Fruit fly (Drosophila melanogaster) whole organism, embryonic: Measurements from ENCODE around the gene CG32440.

Experiments used
- BEAF-32 ChIP-seq: fragments of 200-800 bp; sonication (Bioruptor generic); optimal IDR thresholded peaks from 3 replicates; lab custom pipeline; 2017; ENCODE audit warnings: missing biosample characterization, missing genetic modification characterization, mild to moderate bottlenecking, moderate library complexity, missing genetic modification reagents
- CG12155 ChIP-seq: fragments of 200-800 bp; sonication (Bioruptor generic); optimal IDR thresholded peaks from 3 replicates; lab custom pipeline; 2016; ENCODE audit warnings: missing biosample characterization, missing genetic modification characterization
- CG12391 ChIP-seq: fragments of 200-800 bp; sonication (Bioruptor generic); optimal IDR thresholded peaks from 3 replicates; lab custom pipeline; 2018; ENCODE audit warnings: missing biosample characterization, mild to moderate bottlenecking, missing genetic modification characterization, moderate library complexity
- CG13287 ChIP-seq: fragments of 200-800 bp; sonication (Bioruptor generic); IDR thresholded peaks from 2 replicates; pipeline ENCODE4 v1.3.6; 2022; ENCODE audit warnings: missing biosample characterization, missing genetic modification characterization; ENCODE audit not compliant: partially characterized antibody
- CG13624 ChIP-seq: fragments of 200-800 bp; sonication (Bioruptor generic); optimal IDR thresholded peaks from 2 replicates; lab custom pipeline; 2016; ENCODE audit warnings: missing biosample characterization, missing genetic modification characterization
- CG14441 ChIP-seq: fragments of 200-800 bp; sonication (Bioruptor generic); IDR thresholded peaks from 2 replicates; pipeline ENCODE4 v1.3.6; 2022; ENCODE audit warnings: missing biosample characterization, missing genetic modification characterization
- CG14860 ChIP-seq: fragments of 200-800 bp; sonication (Bioruptor generic); IDR thresholded peaks from 3 replicates; pipeline ENCODE4 v1.3.6; 2022; ENCODE audit warnings: missing biosample characterization, missing genetic modification characterization; ENCODE audit not compliant: partially characterized antibody
- CG1603 ChIP-seq: fragments of 200-800 bp; sonication (Bioruptor generic); optimal IDR thresholded peaks from 2 replicates; lab custom pipeline; 2019; ENCODE audit warnings: missing biosample characterization, mild to moderate bottlenecking, missing genetic modification characterization, moderate library complexity
- CG17829 ChIP-seq: fragments of 200-800 bp; optimal IDR thresholded peaks from 2 replicates; lab custom pipeline; 2019; ENCODE audit warnings: missing biosample characterization, mild to moderate bottlenecking, missing genetic modification characterization, moderate library complexity
- CG30020 ChIP-seq: fragments of 200-800 bp; optimal IDR thresholded peaks from 2 replicates; lab custom pipeline; 2019; ENCODE audit warnings: missing biosample characterization, mild to moderate bottlenecking, missing genetic modification characterization, moderate library complexity
- CG4282 ChIP-seq: fragments of 200-800 bp; sonication (Bioruptor generic); optimal IDR thresholded peaks from 2 replicates; lab custom pipeline; 2016; ENCODE audit warnings: missing biosample characterization, missing genetic modification characterization
- CG6254 ChIP-seq: fragments of 200-800 bp; sonication (Bioruptor generic); optimal IDR thresholded peaks from 3 replicates; lab custom pipeline; 2017; ENCODE audit warnings: mild to moderate bottlenecking, missing biosample characterization, missing genetic modification reagents, missing genetic modification characterization
- CG6272 ChIP-seq: fragments of 200-800 bp; sonication (Bioruptor generic); IDR thresholded peaks from 2 replicates; pipeline ENCODE4 v1.3.6; 2022; ENCODE audit warnings: missing biosample characterization, missing genetic modification characterization
- CG6791 ChIP-seq: fragments of 200-800 bp; sonication (Bioruptor generic); IDR thresholded peaks from 3 replicates; pipeline ENCODE4 v1.3.6; 2022; ENCODE audit warnings: missing biosample characterization, missing genetic modification characterization; ENCODE audit not compliant: partially characterized antibody
- CG7556 ChIP-seq: fragments of 200-800 bp; sonication (Bioruptor generic); optimal IDR thresholded peaks from 2 replicates; lab custom pipeline; 2017; ENCODE audit warnings: missing biosample characterization, mild to moderate bottlenecking, missing genetic modification characterization
- CG9797 ChIP-seq: fragments of 200-800 bp; sonication (Bioruptor generic); optimal IDR thresholded peaks from 3 replicates; lab custom pipeline; 2018; ENCODE audit warnings: missing biosample characterization, mild to moderate bottlenecking, missing genetic modification characterization
- Chrac-16 ChIP-seq: fragments of 200-800 bp; sonication (Bioruptor generic); optimal IDR thresholded peaks from 3 replicates; lab custom pipeline; 2016; ENCODE audit warnings: missing biosample characterization, missing genetic modification characterization
- Dll ChIP-seq: fragments of 200-800 bp; sonication (Bioruptor generic); IDR thresholded peaks from 4 replicates; pipeline ENCODE4 v1.3.6; 2022; ENCODE audit warnings: missing biosample characterization, missing genetic modification characterization; ENCODE audit not compliant: partially characterized antibody
- MESR4 ChIP-seq: fragments of 200-800 bp; sonication (Bioruptor generic); optimal IDR thresholded peaks from 2 replicates; lab custom pipeline; 2018; ENCODE audit warnings: missing biosample characterization, mild to moderate bottlenecking, missing genetic modification characterization, moderate library complexity
- Nf-YC ChIP-seq: fragments of 200-800 bp; optimal IDR thresholded peaks from 3 replicates; lab custom pipeline; 2019; ENCODE audit warnings: missing biosample characterization, mild to moderate bottlenecking, missing genetic modification characterization, moderate library complexity
- Ssrp ChIP-seq: fragments of 200-800 bp; sonication (Bioruptor generic); optimal IDR thresholded peaks from 2 replicates; lab custom pipeline; 2018; ENCODE audit warnings: missing biosample characterization, mild to moderate bottlenecking, missing genetic modification characterization, moderate library complexity
- Xrp1 ChIP-seq: fragments of 200-800 bp; sonication (Bioruptor generic); IDR thresholded peaks from 2 replicates; pipeline ENCODE4 v1.3.6; 2022; ENCODE audit warnings: missing biosample characterization, missing genetic modification characterization
- amos ChIP-seq: fragments of 200-800 bp; sonication (Bioruptor generic); IDR thresholded peaks from 2 replicates; pipeline ENCODE4 v1.3.6; 2022; ENCODE audit warnings: missing biosample characterization, missing genetic modification characterization; ENCODE audit not compliant: partially characterized antibody
- cad ChIP-seq: fragments of >200 bp; optimal IDR thresholded peaks from 2 replicates; lab custom pipeline; 2017; ENCODE audit warnings: missing biosample characterization, missing genetic modification characterization
- chinmo ChIP-seq: fragments of 200-800 bp; sonication (Bioruptor generic); IDR thresholded peaks from 4 replicates; pipeline ENCODE4 v1.3.6; 2022; ENCODE audit warnings: missing biosample characterization, missing genetic modification characterization; ENCODE audit not compliant: partially characterized antibody
- dmrt99B ChIP-seq: fragments of 200-800 bp; sonication (Bioruptor generic); optimal IDR thresholded peaks from 2 replicates; lab custom pipeline; 2018; ENCODE audit warnings: missing biosample characterization, mild to moderate bottlenecking, missing genetic modification characterization, moderate library complexity
- lola ChIP-seq, 3 experiments: fragments of >200 bp in 2 of 3; fragments of 200-800 bp in 1 of 3; sonication (Bioruptor generic) in 1 of 3; optimal IDR thresholded peaks; 2 replicates each; lab custom pipeline; 2017 to 2019; ENCODE audit warnings: missing biosample characterization in 3 of 3, missing genetic modification characterization in 3 of 3, mild to moderate bottlenecking in 1 of 3, moderate library complexity in 1 of 3
- mirr ChIP-seq: fragments of 200-800 bp; sonication (Bioruptor generic); optimal IDR thresholded peaks from 3 replicates; lab custom pipeline; 2018; ENCODE audit warnings: missing biosample characterization, mild to moderate bottlenecking, missing genetic modification characterization
- mld ChIP-seq: fragments of 200-800 bp; sonication (Bioruptor generic); IDR thresholded peaks from 3 replicates; pipeline ENCODE4 v1.3.6; 2022; ENCODE audit warnings: missing biosample characterization, missing genetic modification characterization; ENCODE audit not compliant: partially characterized antibody
- peb ChIP-seq: fragments of 200-800 bp; sonication (Bioruptor generic); IDR thresholded peaks from 2 replicates; pipeline ENCODE4 v1.3.6; 2022; ENCODE audit warnings: missing biosample characterization, missing genetic modification characterization
- pho ChIP-seq: fragments of 200-800 bp; sonication (Bioruptor generic); optimal IDR thresholded peaks from 2 replicates; lab custom pipeline; 2016; ENCODE audit warnings: missing biosample characterization, missing genetic modification characterization
- sima ChIP-seq: fragments of 200-800 bp; sonication (Bioruptor generic); optimal IDR thresholded peaks from 2 replicates; lab custom pipeline; 2016; ENCODE audit warnings: missing biosample characterization, missing genetic modification characterization
- slp2 ChIP-seq: fragments of 200-800 bp; sonication (Bioruptor generic); optimal IDR thresholded peaks from 2 replicates; lab custom pipeline; 2016; ENCODE audit warnings: missing biosample characterization, missing genetic modification characterization
- ssp ChIP-seq: fragments of 200-800 bp; sonication (Bioruptor generic); IDR thresholded peaks from 2 replicates; pipeline ENCODE4 v1.3.6; 2022; ENCODE audit warnings: missing biosample characterization, missing genetic modification characterization
- sug ChIP-seq: fragments of 200-800 bp; optimal IDR thresholded peaks from 2 replicates; lab custom pipeline; 2019; ENCODE audit warnings: missing biosample characterization, mild to moderate bottlenecking, missing genetic modification characterization, moderate library complexity
- twi ChIP-seq: fragments of 200-800 bp; optimal IDR thresholded peaks from 2 replicates; lab custom pipeline; 2019; ENCODE audit warnings: missing biosample characterization, mild to moderate bottlenecking, missing genetic modification characterization, moderate library complexity
- wdn ChIP-seq: fragments of 200-800 bp; sonication (Bioruptor generic); IDR thresholded peaks from 2 replicates; pipeline ENCODE4 v1.3.6; 2022; ENCODE audit warnings: missing biosample characterization, missing genetic modification characterization
- zfh2 ChIP-seq: fragments of 200-800 bp; sonication (Bioruptor generic); optimal IDR thresholded peaks from 2 replicates; lab custom pipeline; 2016; ENCODE audit warnings: missing biosample characterization, missing genetic modification characterization

Gene CG32440

dm6 chr3L:21317416-21318259 is 42.3 kb upstream of the CG32440 start, which contains the start of gene Pc (continued):
- TF ChIP-seq CG12391 (tag; lab: Kevin White, UChicago): no peak
- peak; percentile 29; the same call in 1 of the 2 replicates for TF ChIP-seq CG6272 (GFP tag; lab: Robert Waterston, UW)
- TF ChIP-seq CG4282: peak; percentile 40
- peak; percentile 40 for TF ChIP-seq cad (GFP tag; lab: Kevin White, UChicago)
- peak; percentile 100 for TF ChIP-seq CG1603 (tag; lab: Kevin White, UChicago)
- TF ChIP-seq twi (tag; lab: Kevin White, UChicago): peak; percentile 61
- no peak for TF ChIP-seq CG7556
- peak; percentile 84 for TF ChIP-seq Dll (GFP tag; lab: Robert Waterston, UW)
- TF ChIP-seq Nf-YC (tag; lab: Kevin White, UChicago): peak; percentile 44
- peak; percentile 92 for TF ChIP-seq BEAF-32 (GFP tag; lab: Kevin White, UChicago)
- peak; percentile 39 for TF ChIP-seq pho (GFP tag; lab: Kevin White, UChicago)
- peak; percentile 88 for TF ChIP-seq CG9797 (GFP tag; lab: Kevin White, UChicago)
- no peak for TF ChIP-seq dmrt99B (tag; lab: Kevin White, UChicago)
- no peak for TF ChIP-seq CG14441
- TF ChIP-seq peb (GFP tag; lab: Robert Waterston, UW): no peak
- TF ChIP-seq CG6254 (GFP tag; lab: Kevin White, UChicago): no peak
- TF ChIP-seq amos: peak; percentile 92
- peak; percentile 82 for TF ChIP-seq CG30020 (tag; lab: Kevin White, UChicago)
- peak; percentile 49 for TF ChIP-seq sug
- TF ChIP-seq wdn (GFP tag; lab: Robert Waterston, UW): peak; percentile 26; the same call in 1 of the 2 replicates
- peak; percentile 13 for TF ChIP-seq Ssrp (tag; lab: Kevin White, UChicago)
- TF ChIP-seq CG13624 (GFP tag; lab: Kevin White, UChicago): peak; percentile 63
- peak; percentile 0 for TF ChIP-seq zfh2 (GFP tag; lab: Kevin White, UChicago)
- peak; percentile 49 for TF ChIP-seq CG12155 (GFP tag; lab: Kevin White, UChicago)
- TF ChIP-seq slp2: peak; percentile 16
- peak; percentile 65; the same call in 1 of the 3 replicates for TF ChIP-seq mld (GFP tag; lab: Robert Waterston, UW)
- TF ChIP-seq CG14860: peak; percentile 67; the same call in 2 of the 3 replicates
- TF ChIP-seq sima (GFP tag; lab: Kevin White, UChicago): peak; percentile 34
- TF ChIP-seq Chrac-16 (GFP tag; lab: Kevin White, UChicago): no peak
- peak in 1 of 3 experiments; percentile 20 for TF ChIP-seq lola (GFP tag; optimal IDR thresholded peaks at IDR 0.05; lab: Kevin White, UChicago)
- peak; percentile 90 for TF ChIP-seq CG6791
- TF ChIP-seq CG17829 (tag; lab: Kevin White, UChicago): peak; percentile 48
- no peak for TF ChIP-seq mirr (GFP tag; lab: Kevin White, UChicago)
- TF ChIP-seq CG13287 (GFP tag; lab: Robert Waterston, UW): peak; percentile 89
- peak; percentile 77; the same call in 1 of the 4 replicates for TF ChIP-seq chinmo (GFP tag; lab: Robert Waterston, UW)
- peak; percentile 59 for TF ChIP-seq MESR4
- TF ChIP-seq ssp: 0 out of 2 replicates have a peak, but pooled peaks have one; percentile 12
- no peak for TF ChIP-seq Xrp1
